Worm (Caenorhabditis elegans) whole organism, L2 larva: Measurements from ENCODE around the gene str-66.

Experiments
- aly-2 ChIP-seq: fragments of 150-350 bp; optimal IDR thresholded peaks from 2 replicates; lab custom pipeline; 2014; ENCODE audit warnings: missing biosample characterization, missing genetic modification characterization
- crh-2 ChIP-seq: sonication (generic microtip); optimal IDR thresholded peaks from 2 replicates; lab custom pipeline; 2017; ENCODE audit warnings: missing biosample characterization, missing genetic modification characterization
- gmeb-1 ChIP-seq: fragments of 150-350 bp; optimal IDR thresholded peaks from 2 replicates; lab custom pipeline; 2014; ENCODE audit warnings: missing biosample characterization, missing genetic modification characterization
- lin-11 ChIP-seq: fragments of 150-350 bp; sonication (generic microtip); optimal IDR thresholded peaks from 2 replicates; lab custom pipeline; 2014; ENCODE audit warnings: missing biosample characterization, missing genetic modification characterization, inconsistent platforms, mixed read lengths
- mdl-1 ChIP-seq, 2 experiments: fragments of 150-350 bp in 1 of 2; sonication (generic microtip) in 1 of 2; optimal IDR thresholded peaks; 2 replicates each; lab custom pipeline; 2017; ENCODE audit warnings: missing biosample characterization in 2 of 2, missing genetic modification characterization in 2 of 2
- nhr-11 ChIP-seq: fragments of 150-350 bp; optimal IDR thresholded peaks from 2 replicates; lab custom pipeline; 2014; ENCODE audit warnings: missing biosample characterization, missing genetic modification characterization
- nhr-237 ChIP-seq: fragments of 150-350 bp; optimal IDR thresholded peaks from 2 replicates; lab custom pipeline; 2014; ENCODE audit warnings: missing biosample characterization, missing genetic modification characterization
- nhr-25 ChIP-seq: fragments of 150-350 bp; sonication (generic microtip); optimal IDR thresholded peaks from 3 replicates; lab custom pipeline; 2014; ENCODE audit warnings: missing biosample characterization, missing genetic modification characterization
- nhr-77 ChIP-seq: fragments of 150-350 bp; optimal IDR thresholded peaks from 2 replicates; lab custom pipeline; 2014; ENCODE audit warnings: missing biosample characterization, missing genetic modification characterization
- unc-39 ChIP-seq: fragments of 150-350 bp; optimal IDR thresholded peaks from 2 replicates; lab custom pipeline; 2014; ENCODE audit warnings: missing biosample characterization, missing genetic modification characterization
- unc-62 ChIP-seq: fragments of 150-350 bp; optimal IDR thresholded peaks from 2 replicates; lab custom pipeline; 2014; ENCODE audit warnings: missing biosample characterization, missing genetic modification reagents, missing genetic modification characterization

- TF ChIP-seq nhr-25, result no peak
- TF ChIP-seq unc-62, result no peak
- TF ChIP-seq gmeb-1 (tag; lab: Kevin White, UChicago), result no peak
- TF ChIP-seq aly-2 (tag; lab: Kevin White, UChicago), result no peak
- no peak for TF ChIP-seq unc-39 (tag; lab: Kevin White, UChicago)
- no peak for TF ChIP-seq nhr-77 (tag; lab: Kevin White, UChicago)
- TF ChIP-seq crh-2 (tag; lab: Kevin White, UChicago), result no peak
- TF ChIP-seq lin-11 (tag; lab: Kevin White, UChicago), result no peak
- no peak for TF ChIP-seq nhr-11 (tag; lab: Kevin White, UChicago)
- TF ChIP-seq mdl-1 (tag; optimal IDR thresholded peaks at IDR 0.05; lab: Kevin White, UChicago), result no peak
- TF ChIP-seq nhr-237 (tag; lab: Kevin White, UChicago), result no peak
Measured at ce11 chrV:3086260-3086659, 17.8 kb downstream of the str-66 start, which contains the start of gene srt-8.
